Fruit fly (Drosophila melanogaster) whole organism, embryonic: ENCODE measurements around the gene Rsph1.

Experiments used
- ATbp ChIP-seq: fragments of 200-800 bp; sonication (Bioruptor generic); optimal IDR thresholded peaks from 2 replicates; lab custom pipeline; 2017; ENCODE audit warnings: missing biosample characterization, mild to moderate bottlenecking, missing genetic modification characterization, missing genetic modification reagents
- Atf-2 ChIP-seq: fragments of 200-800 bp; sonication (Bioruptor generic); optimal IDR thresholded peaks from 2 replicates; lab custom pipeline; 2016; ENCODE audit warnings: missing biosample characterization, missing genetic modification characterization
- Awh ChIP-seq: fragments of 200-800 bp; sonication (Bioruptor generic); IDR thresholded peaks from 2 replicates; pipeline ENCODE4, ENCODE4 v1.3.6; 2022; ENCODE audit warnings: missing biosample characterization, missing genetic modification characterization
- B-H2 ChIP-seq: fragments of 200-800 bp; sonication (Bioruptor generic); optimal IDR thresholded peaks from 2 replicates; lab custom pipeline; 2018; ENCODE audit warnings: missing biosample characterization, mild to moderate bottlenecking, missing genetic modification characterization
- CG1024 ChIP-seq: fragments of 200-800 bp; sonication (Bioruptor generic); IDR thresholded peaks from 2 replicates; pipeline ENCODE4 v1.3.6; 2022; ENCODE audit warnings: missing biosample characterization, missing genetic modification characterization
- CG10565 ChIP-seq: fragments of 200-800 bp; sonication (Bioruptor generic); optimal IDR thresholded peaks from 3 replicates; lab custom pipeline; 2016; ENCODE audit warnings: missing biosample characterization, mild to moderate bottlenecking, missing genetic modification characterization
- CG11247 ChIP-seq: fragments of 200-800 bp; sonication (Bioruptor generic); IDR thresholded peaks from 2 replicates; pipeline ENCODE4 v1.3.6; 2022; ENCODE audit warnings: missing biosample characterization, missing genetic modification characterization
- CG12659 ChIP-seq: fragments of 200-800 bp; sonication (Bioruptor generic); optimal IDR thresholded peaks from 3 replicates; lab custom pipeline; 2017; ENCODE audit warnings: mild to moderate bottlenecking, missing biosample characterization, missing genetic modification reagents, missing genetic modification characterization
- CG15479 ChIP-seq: fragments of 200-800 bp; sonication (Bioruptor generic); optimal IDR thresholded peaks from 3 replicates; lab custom pipeline; 2019; ENCODE audit warnings: missing biosample characterization, mild to moderate bottlenecking, missing genetic modification characterization, moderate library complexity
- CG1647 ChIP-seq: fragments of 200-800 bp; sonication (Bioruptor generic); optimal IDR thresholded peaks from 3 replicates; lab custom pipeline; 2016; ENCODE audit warnings: missing biosample characterization, missing genetic modification characterization
- CG16779 ChIP-seq: fragments of 200-800 bp; sonication (Bioruptor generic); IDR thresholded peaks from 2 replicates; pipeline ENCODE4 v1.3.6; 2022; ENCODE audit warnings: missing biosample characterization, missing genetic modification characterization
- CG17385 ChIP-seq: fragments of 200-800 bp; sonication (Bioruptor generic); optimal IDR thresholded peaks from 3 replicates; lab custom pipeline; 2018; ENCODE audit warnings: missing biosample characterization, mild to moderate bottlenecking, missing genetic modification characterization
- CG31441 ChIP-seq: fragments of 200-800 bp; sonication (Bioruptor generic); IDR thresholded peaks from 2 replicates; pipeline ENCODE4 v1.3.6; 2022; ENCODE audit warnings: missing biosample characterization, missing genetic modification characterization
- CG3163 ChIP-seq: fragments of 200-800 bp; sonication (Bioruptor generic); optimal IDR thresholded peaks from 3 replicates; lab custom pipeline; 2016; ENCODE audit warnings: missing biosample characterization, missing genetic modification characterization
- CG43689 ChIP-seq: fragments of 200-800 bp; sonication (Bioruptor generic); IDR thresholded peaks from 2 replicates; pipeline ENCODE4 v1.3.6; 2022; ENCODE audit warnings: missing biosample characterization, missing genetic modification characterization
- CG5245 ChIP-seq: fragments of 200-800 bp; sonication (Bioruptor generic); optimal IDR thresholded peaks from 3 replicates; lab custom pipeline; 2016; ENCODE audit warnings: missing biosample characterization, missing genetic modification characterization
- CG6765 ChIP-seq: fragments of 200-800 bp; sonication (Bioruptor generic); optimal IDR thresholded peaks from 3 replicates; lab custom pipeline; 2017; ENCODE audit warnings: missing biosample characterization, mild to moderate bottlenecking, missing genetic modification characterization
- CG7357 ChIP-seq: fragments of 200-800 bp; sonication (Bioruptor generic); IDR thresholded peaks from 3 replicates; pipeline ENCODE4 v1.3.6; 2022; ENCODE audit warnings: missing biosample characterization, missing genetic modification characterization
- CG7372 ChIP-seq: fragments of 200-800 bp; sonication (Bioruptor generic); IDR thresholded peaks from 2 replicates; pipeline ENCODE4 v1.3.6; 2022; ENCODE audit warnings: missing biosample characterization, missing genetic modification characterization
- CG8924 ChIP-seq: fragments of 200-800 bp; optimal IDR thresholded peaks from 3 replicates; lab custom pipeline; 2019; ENCODE audit warnings: missing biosample characterization, mild to moderate bottlenecking, missing genetic modification characterization, moderate library complexity
- Camta ChIP-seq: fragments of 200-800 bp; sonication (Bioruptor generic); optimal IDR thresholded peaks from 2 replicates; lab custom pipeline; 2016; ENCODE audit warnings: missing biosample characterization, missing genetic modification characterization
- Chrac-16 ChIP-seq: fragments of 200-800 bp; sonication (Bioruptor generic); optimal IDR thresholded peaks from 3 replicates; lab custom pipeline; 2016; ENCODE audit warnings: missing biosample characterization, missing genetic modification characterization
- Dfd ChIP-seq, 2 experiments: fragments of >200 bp; optimal IDR thresholded peaks; 2 replicates each; lab custom pipeline; 2017; ENCODE audit warnings: missing biosample characterization in 2 of 2, missing genetic modification characterization in 2 of 2
- Ets65A ChIP-seq: fragments of 200-800 bp; sonication (Bioruptor generic); peaks from one replicate; lab custom pipeline; 2016; ENCODE audit warnings: missing biosample characterization, missing genetic modification characterization
- Fer3 ChIP-seq: fragments of 200-800 bp; sonication (Bioruptor generic); optimal IDR thresholded peaks from 2 replicates; lab custom pipeline; 2018; ENCODE audit warnings: missing biosample characterization, mild to moderate bottlenecking, missing genetic modification characterization, moderate library complexity
- HmgD ChIP-seq: fragments of 200-800 bp; sonication (Bioruptor generic); optimal IDR thresholded peaks from 3 replicates; lab custom pipeline; 2016; ENCODE audit warnings: missing biosample characterization, missing genetic modification characterization
- Kr ChIP-seq: fragments of 200-800 bp; sonication (Bioruptor generic); optimal IDR thresholded peaks from 2 replicates; lab custom pipeline; 2017; ENCODE audit warnings: missing biosample characterization, mild to moderate bottlenecking, missing genetic modification characterization
- Oaz ChIP-seq: fragments of 200-800 bp; sonication (Bioruptor generic); IDR thresholded peaks from 2 replicates; pipeline ENCODE4 v1.3.6; 2022; ENCODE audit warnings: missing biosample characterization, missing genetic modification characterization
- PHDP ChIP-seq: fragments of 200-800 bp; sonication (Bioruptor generic); optimal IDR thresholded peaks from 3 replicates; lab custom pipeline; 2018; ENCODE audit warnings: missing biosample characterization, mild to moderate bottlenecking, missing genetic modification characterization, moderate library complexity
- Ptx1 ChIP-seq: fragments of 200-800 bp; sonication (Bioruptor generic); IDR thresholded peaks from 2 replicates; pipeline ENCODE4 v1.3.6; 2022; ENCODE audit warnings: missing biosample characterization, missing genetic modification characterization
- Ssrp ChIP-seq: fragments of 200-800 bp; sonication (Bioruptor generic); optimal IDR thresholded peaks from 2 replicates; lab custom pipeline; 2018; ENCODE audit warnings: missing biosample characterization, mild to moderate bottlenecking, missing genetic modification characterization, moderate library complexity
- ac ChIP-seq: fragments of 200-800 bp; sonication (Bioruptor generic); optimal IDR thresholded peaks from 3 replicates; lab custom pipeline; 2017; ENCODE audit warnings: missing biosample characterization, mild to moderate bottlenecking, missing genetic modification characterization
- ap ChIP-seq: fragments of 200-800 bp; sonication (Bioruptor generic); IDR thresholded peaks from 2 replicates; pipeline ENCODE4 v1.3.6; 2022; ENCODE audit warnings: missing biosample characterization, missing genetic modification characterization
- cad ChIP-seq: fragments of >200 bp; optimal IDR thresholded peaks from 2 replicates; lab custom pipeline; 2017; ENCODE audit warnings: missing biosample characterization, missing genetic modification characterization
- chinmo ChIP-seq: fragments of 200-800 bp; sonication (Bioruptor generic); IDR thresholded peaks from 4 replicates; pipeline ENCODE4 v1.3.6; 2022; ENCODE audit warnings: missing biosample characterization, missing genetic modification characterization; ENCODE audit not compliant: partially characterized antibody
- cwo ChIP-seq: fragments of 200-800 bp; sonication (Bioruptor generic); optimal IDR thresholded peaks from 3 replicates; lab custom pipeline; 2017; ENCODE audit warnings: missing biosample characterization, missing genetic modification characterization, mild to moderate bottlenecking, moderate library complexity, missing genetic modification reagents
- ftz-f1 ChIP-seq: fragments of 200-800 bp; sonication (Bioruptor generic); optimal IDR thresholded peaks from 2 replicates; lab custom pipeline; 2016; ENCODE audit warnings: missing biosample characterization, missing genetic modification characterization
- fu2 ChIP-seq: fragments of 200-800 bp; sonication (Bioruptor generic); optimal IDR thresholded peaks from 2 replicates; lab custom pipeline; 2016; ENCODE audit warnings: missing biosample characterization, missing genetic modification characterization
- gro ChIP-seq: fragments of 200-800 bp; sonication (Bioruptor generic); optimal IDR thresholded peaks from 2 replicates; lab custom pipeline; 2016; ENCODE audit warnings: missing biosample characterization, missing genetic modification characterization
- gt ChIP-seq: fragments of 200-800 bp; sonication (Bioruptor generic); IDR thresholded peaks from 2 replicates; pipeline ENCODE4 v1.3.6; 2022; ENCODE audit warnings: missing biosample characterization, missing genetic modification characterization
- h ChIP-seq: fragments of >200 bp; optimal IDR thresholded peaks from 2 replicates; lab custom pipeline; 2017
- kni ChIP-seq: fragments of 200-800 bp; sonication (Bioruptor generic); optimal IDR thresholded peaks from 3 replicates; lab custom pipeline; 2017; ENCODE audit warnings: mild to moderate bottlenecking, missing biosample characterization, missing genetic modification reagents, missing genetic modification characterization
- pfk ChIP-seq: fragments of 200-800 bp; sonication (Bioruptor generic); optimal IDR thresholded peaks from 2 replicates; lab custom pipeline; 2018; ENCODE audit warnings: missing biosample characterization, mild to moderate bottlenecking, missing genetic modification characterization, moderate library complexity
- psq ChIP-seq: fragments of 200-800 bp; sonication (Bioruptor generic); optimal IDR thresholded peaks from 2 replicates; lab custom pipeline; 2017; ENCODE audit warnings: missing biosample characterization, missing genetic modification characterization
- rib ChIP-seq: fragments of 200-800 bp; sonication (Bioruptor generic); IDR thresholded peaks from 2 replicates; pipeline ENCODE4 v1.3.6; 2022; ENCODE audit warnings: missing biosample characterization, missing genetic modification characterization
- slp2 ChIP-seq: fragments of 200-800 bp; sonication (Bioruptor generic); optimal IDR thresholded peaks from 2 replicates; lab custom pipeline; 2016; ENCODE audit warnings: missing biosample characterization, missing genetic modification characterization
- sna ChIP-seq: fragments of 200-800 bp; sonication (Bioruptor generic); IDR thresholded peaks from 2 replicates; pipeline ENCODE4 v1.3.6; 2022; ENCODE audit warnings: missing biosample characterization, missing genetic modification characterization; ENCODE audit not compliant: partially characterized antibody
- tap ChIP-seq: fragments of 200-800 bp; optimal IDR thresholded peaks from 3 replicates; lab custom pipeline; 2019; ENCODE audit warnings: missing biosample characterization, mild to moderate bottlenecking, missing genetic modification characterization, moderate library complexity
- tll ChIP-seq, 2 experiments: fragments of 200-800 bp in 1 of 2; fragments of >200 bp in 1 of 2; sonication (Bioruptor generic) in 1 of 2; optimal IDR thresholded peaks; 2 replicates each; lab custom pipeline; 2017 to 2019; ENCODE audit warnings: missing biosample characterization in 2 of 2, missing genetic modification characterization in 2 of 2, mild to moderate bottlenecking in 1 of 2, moderate library complexity in 1 of 2
- trem ChIP-seq: fragments of 200-800 bp; optimal IDR thresholded peaks from 3 replicates; lab custom pipeline; 2019; ENCODE audit warnings: missing biosample characterization, mild to moderate bottlenecking, missing genetic modification characterization, moderate library complexity
- twi ChIP-seq: fragments of 200-800 bp; optimal IDR thresholded peaks from 2 replicates; lab custom pipeline; 2019; ENCODE audit warnings: missing biosample characterization, mild to moderate bottlenecking, missing genetic modification characterization, moderate library complexity

Rsph1 gene

DNA sequence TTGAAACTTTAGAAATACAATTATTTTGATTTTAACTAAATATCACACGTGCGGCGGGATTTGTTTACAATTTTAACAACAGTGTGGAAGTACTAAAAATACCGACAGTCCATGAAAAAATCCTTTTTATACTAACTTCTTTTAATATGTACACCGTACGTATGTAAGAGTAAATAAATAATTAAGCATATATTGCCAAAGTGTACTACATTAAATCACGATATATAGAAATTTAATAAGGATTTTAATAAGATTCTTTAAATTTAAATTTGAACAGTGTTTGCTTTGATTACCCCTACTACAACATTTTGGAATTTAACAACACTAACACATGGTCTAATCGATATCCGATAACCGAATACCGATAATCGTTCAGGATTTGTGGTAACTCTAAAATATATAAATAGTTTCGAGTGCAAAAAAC, 39.0 kb downstream of the Rsph1 start, which contains the start of the genes Ski6 and CG16812 (continued):
- TF ChIP-seq Oaz (GFP tag; lab: Robert Waterston, UW), result no peak
- TF ChIP-seq CG1024 (GFP tag; lab: Robert Waterston, UW), result peak; percentile 22; the same call in 1 of the 2 replicates
- TF ChIP-seq h, result no peak
- TF ChIP-seq Awh (GFP tag; lab: Robert Waterston, UW), result peak; percentile 71
- peak; percentile 56 for TF ChIP-seq Ssrp (tag; lab: Kevin White, UChicago)
- no peak for TF ChIP-seq CG43689 (GFP tag; lab: Robert Waterston, UW)
- no peak for TF ChIP-seq CG10565
- TF ChIP-seq slp2 (GFP tag; lab: Kevin White, UChicago), result no peak
- TF ChIP-seq Camta (GFP tag; lab: Kevin White, UChicago), result peak; percentile 48
- no peak for TF ChIP-seq CG1647 (GFP tag; lab: Kevin White, UChicago)
- TF ChIP-seq CG8924 (tag; lab: Kevin White, UChicago), result peak; percentile 86
- peak; percentile 82 for TF ChIP-seq CG12659 (GFP tag; lab: Kevin White, UChicago)
- no peak for TF ChIP-seq CG3163 (GFP tag; lab: Kevin White, UChicago)
- TF ChIP-seq ATbp (GFP tag; lab: Kevin White, UChicago), result no peak
- no peak for TF ChIP-seq cwo (GFP tag; lab: Kevin White, UChicago)
- no peak for TF ChIP-seq HmgD (GFP tag; lab: Kevin White, UChicago)
- TF ChIP-seq ac (GFP tag; lab: Kevin White, UChicago), result no peak
- TF ChIP-seq Dfd (GFP tag; optimal IDR thresholded peaks at IDR 0.05; lab: Kevin White, UChicago), result no peak
- TF ChIP-seq Chrac-16 (GFP tag; lab: Kevin White, UChicago), result peak; percentile 78
- peak; percentile 83 for TF ChIP-seq CG31441 (GFP tag; lab: Robert Waterston, UW)
- TF ChIP-seq rib, result no peak
- TF ChIP-seq Ptx1 (GFP tag; lab: Robert Waterston, UW), result peak; percentile 77
- peak; percentile 21 for TF ChIP-seq psq (GFP tag; lab: Kevin White, UChicago)
- TF ChIP-seq pfk (GFP tag; lab: Kevin White, UChicago), result no peak
- TF ChIP-seq tap (tag; lab: Kevin White, UChicago), result no peak
- TF ChIP-seq PHDP (tag; lab: Kevin White, UChicago), result no peak
- TF ChIP-seq Fer3 (tag; lab: Kevin White, UChicago), result peak; percentile 82

DNA sequence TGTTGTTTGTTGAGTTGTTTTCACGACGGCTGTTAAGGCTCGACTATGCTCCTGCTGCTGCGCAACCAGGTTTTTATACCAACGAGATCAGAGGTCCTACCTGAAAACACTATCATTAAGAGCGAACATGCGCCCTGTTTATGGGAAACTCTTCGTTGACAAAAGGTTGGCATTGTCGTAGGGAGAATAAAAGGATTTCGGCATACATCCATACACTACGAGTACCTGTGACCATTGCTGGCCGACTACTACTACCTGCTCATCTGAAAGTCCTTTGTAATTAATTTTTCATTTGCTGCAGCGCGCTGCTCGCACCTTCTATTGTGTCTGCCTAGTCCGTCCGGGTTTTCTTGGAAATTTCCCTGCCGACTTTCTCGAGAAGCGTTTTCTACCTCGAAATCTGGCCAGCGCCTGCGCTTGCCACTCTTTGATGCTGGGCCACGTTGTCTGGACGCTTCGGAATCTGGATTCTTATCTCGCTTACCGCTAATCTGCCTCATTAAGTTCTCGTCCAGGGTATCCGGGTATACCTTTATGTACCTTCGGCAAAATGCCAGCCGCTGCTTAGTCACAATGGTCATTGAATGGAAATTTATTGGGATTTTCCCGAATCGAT, 42.1 kb downstream of the Rsph1 start, which contains the start of gene CG15480:
Gene CG15480, minus strand, starts transcription at position 51 of the 616 bp plus-strand sequence.
- peak; percentile 62 for TF ChIP-seq twi (tag; lab: Kevin White, UChicago)
- 0 out of 4 replicates have a peak, but pooled peaks have one; percentile 5 for TF ChIP-seq chinmo
- no peak for TF ChIP-seq CG6765 (GFP tag; lab: Kevin White, UChicago)
- TF ChIP-seq Ets65A, result peak; percentile 48
- peak in 1 of 2 experiments; percentile 96 for TF ChIP-seq tll (GFP tag; optimal IDR thresholded peaks at IDR 0.05; lab: Kevin White, UChicago)
- TF ChIP-seq CG7357 (GFP tag; lab: Robert Waterston, UW), result no peak
- TF ChIP-seq fu2 (GFP tag; lab: Kevin White, UChicago), result no peak
- no peak for TF ChIP-seq ap (GFP tag; lab: Robert Waterston, UW)
- TF ChIP-seq B-H2, result no peak
- no peak for TF ChIP-seq ftz-f1 (GFP tag; lab: Kevin White, UChicago)
- no peak for TF ChIP-seq CG16779 (GFP tag; lab: Robert Waterston, UW)
- TF ChIP-seq CG7372 (GFP tag; lab: Robert Waterston, UW), result no peak
- peak; percentile 90 for TF ChIP-seq Kr
- no peak for TF ChIP-seq sna (GFP tag; lab: Robert Waterston, UW)
- no peak for TF ChIP-seq CG5245 (GFP tag; lab: Kevin White, UChicago)
- TF ChIP-seq cad (GFP tag; lab: Kevin White, UChicago), result peak; percentile 78
- no peak for TF ChIP-seq CG11247 (GFP tag; lab: Robert Waterston, UW)
- peak; percentile 97 for TF ChIP-seq CG15479 (GFP tag; lab: Kevin White, UChicago)
- no peak for TF ChIP-seq gro (GFP tag; lab: Kevin White, UChicago)
- 0 out of 2 replicates have a peak, but pooled peaks have one; percentile 18 for TF ChIP-seq gt (GFP tag; lab: Robert Waterston, UW)
- peak; percentile 49 for TF ChIP-seq kni (GFP tag; lab: Kevin White, UChicago)
- no peak for TF ChIP-seq Atf-2 (GFP tag; lab: Kevin White, UChicago)
- no peak for TF ChIP-seq trem (tag; lab: Kevin White, UChicago)
- TF ChIP-seq CG17385 (GFP tag; lab: Kevin White, UChicago), result no peak
